Worm (Caenorhabditis elegans) whole organism, midembryonic: ENCODE measurements around the gene R02F11.12.

Experiments
- T22C8.4 ChIP-seq: fragments of 200-800 bp; sonication (Bioruptor generic); IDR thresholded peaks from 2 replicates; pipeline ENCODE4 v1.3.6; 2022; ENCODE audit warnings: missing genetic modification characterization, missing compliant biosample characterization
- cog-1 ChIP-seq: sonication (generic microtip); optimal IDR thresholded peaks from 2 replicates; lab custom pipeline; 2016; ENCODE audit warnings: missing genetic modification characterization, missing compliant biosample characterization
- flt-1 ChIP-seq: fragments of 200-800 bp; sonication (Bioruptor generic); IDR thresholded peaks from 2 replicates; pipeline ENCODE4 v1.3.6; 2022; ENCODE audit warnings: missing genetic modification characterization, missing compliant biosample characterization
- klf-2 ChIP-seq: fragments of 200-800 bp; sonication (Bioruptor generic); conservative IDR thresholded peaks from 2 replicates; pipeline ENCODE4 v1.3.6; 2022; ENCODE audit warnings: missing genetic modification reagents, missing genetic modification characterization, missing compliant biosample characterization
- med-1 ChIP-seq: sonication (generic microtip); optimal IDR thresholded peaks from 2 replicates; lab custom pipeline; 2017; ENCODE audit warnings: missing genetic modification characterization, mild to moderate bottlenecking, missing compliant biosample characterization, antibody characterized with exemption, missing genetic modification reagents; ENCODE audit not compliant: insufficient read depth
- ref-1 ChIP-seq: fragments of 200-800 bp; sonication (Bioruptor generic); conservative IDR thresholded peaks from 2 replicates; pipeline ENCODE4 v1.3.6; 2022; ENCODE audit warnings: missing genetic modification reagents, missing genetic modification characterization, missing compliant biosample characterization
- tab-1 ChIP-seq: fragments of 200-800 bp; sonication (Bioruptor generic); IDR thresholded peaks from 2 replicates; pipeline ENCODE4 v1.3.6; 2022; ENCODE audit warnings: missing genetic modification characterization, missing compliant biosample characterization
- ztf-23 ChIP-seq: fragments of 200-800 bp; sonication (Bioruptor generic); IDR thresholded peaks from 2 replicates; pipeline ENCODE4 v1.3.6; 2022; ENCODE audit warnings: missing genetic modification reagents, missing genetic modification characterization, missing compliant biosample characterization
- ztf-29 ChIP-seq: fragments of 200-800 bp; sonication (Bioruptor generic); IDR thresholded peaks from 2 replicates; pipeline ENCODE4 v1.3.6; 2022; ENCODE audit warnings: missing genetic modification reagents, missing genetic modification characterization, missing compliant biosample characterization

The R02F11.12 gene

DNA sequence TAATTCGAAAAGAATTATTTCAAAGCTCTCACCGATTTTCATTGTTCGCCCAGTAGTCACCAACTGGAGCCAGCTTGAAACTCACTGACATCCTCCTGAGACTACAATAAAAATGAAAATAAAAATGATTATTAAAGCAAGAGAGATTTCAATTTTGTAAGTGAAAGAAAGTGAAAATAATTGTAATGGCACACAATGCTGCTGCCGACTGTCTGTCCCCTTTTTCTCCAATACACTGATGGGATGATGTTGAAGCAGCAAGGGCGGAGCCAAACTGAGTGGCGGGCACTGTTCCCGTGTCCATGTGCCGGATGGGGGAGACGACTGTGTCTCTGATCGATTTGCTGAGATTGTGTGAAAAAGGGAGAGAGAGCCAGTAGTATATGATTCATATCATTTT, 43.8 kb downstream of the R02F11.12 start, which contains the start of gene C37H5.14:
Gene C37H5.14 (minus strand): TSS at position 101 of the 400 bp plus-strand sequence.
- TF ChIP-seq flt-1 (GFP tag; lab: Robert Waterston, UW) = no peak
- TF ChIP-seq ztf-29 (GFP tag; lab: Robert Waterston, UW) = no peak
- TF ChIP-seq ref-1 (GFP tag; lab: Robert Waterston, UW) = no peak
- no peak for TF ChIP-seq med-1 (GFP tag; lab: Kevin White, UChicago)
- TF ChIP-seq T22C8.4 (GFP tag; lab: Robert Waterston, UW) = no peak
- no peak for TF ChIP-seq ztf-23
- TF ChIP-seq tab-1 (GFP tag; lab: Robert Waterston, UW) = no peak
- no peak for TF ChIP-seq cog-1 (tag; lab: Kevin White, UChicago)
- TF ChIP-seq klf-2 (GFP tag; lab: Robert Waterston, UW) = no peak

DNA sequence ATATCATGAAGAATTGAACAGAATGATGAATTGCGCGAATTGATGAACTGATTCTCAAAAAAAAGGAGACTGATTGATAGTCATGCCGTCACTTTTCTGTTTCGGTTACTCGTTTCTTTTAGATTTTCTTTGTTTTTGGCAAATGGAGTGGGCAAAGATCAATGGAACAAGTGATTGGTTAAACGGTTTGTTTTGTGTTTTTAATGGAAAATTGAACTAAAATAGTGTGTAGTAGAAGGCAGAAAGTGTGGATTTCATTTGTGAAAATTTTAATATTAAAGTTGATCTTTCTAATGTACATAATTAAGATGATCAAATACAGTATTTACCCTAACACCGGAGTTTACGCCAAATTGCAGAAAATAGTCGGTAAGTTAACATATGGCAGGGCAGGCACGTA, 49.4 kb downstream of the R02F11.12 start, which contains the start of gene nas-9:
Gene nas-9 (minus strand): TSS at position 101 of the 400 bp plus-strand sequence.
- no peak for TF ChIP-seq cog-1 (tag; lab: Kevin White, UChicago)
- no peak for TF ChIP-seq ztf-29 (GFP tag; lab: Robert Waterston, UW)
- TF ChIP-seq ref-1 (GFP tag; lab: Robert Waterston, UW) = no peak
- no peak for TF ChIP-seq med-1 (GFP tag; lab: Kevin White, UChicago)
- TF ChIP-seq ztf-23 = no peak
- no peak for TF ChIP-seq klf-2 (GFP tag; lab: Robert Waterston, UW)
- no peak for TF ChIP-seq tab-1 (GFP tag; lab: Robert Waterston, UW)
